Worm (Caenorhabditis elegans) whole organism, midembryonic: ENCODE results near the gene acd-4.
A peak's percentile ranks its signal among the peaks of the same experiment; 100 is the strongest.

Source experiments
- T22C8.4 ChIP-seq: fragments of 200-800 bp; sonication (Bioruptor generic); IDR thresholded peaks from 2 replicates; pipeline ENCODE4 v1.3.6; 2022; ENCODE audit warnings: missing genetic modification characterization, missing compliant biosample characterization
- cog-1 ChIP-seq: sonication (generic microtip); optimal IDR thresholded peaks from 2 replicates; lab custom pipeline; 2016; ENCODE audit warnings: missing genetic modification characterization, missing compliant biosample characterization
- flt-1 ChIP-seq: fragments of 200-800 bp; sonication (Bioruptor generic); IDR thresholded peaks from 2 replicates; pipeline ENCODE4 v1.3.6; 2022; ENCODE audit warnings: missing genetic modification characterization, missing compliant biosample characterization
- klf-2 ChIP-seq: fragments of 200-800 bp; sonication (Bioruptor generic); conservative IDR thresholded peaks from 2 replicates; pipeline ENCODE4 v1.3.6; 2022; ENCODE audit warnings: missing genetic modification reagents, missing genetic modification characterization, missing compliant biosample characterization
- med-1 ChIP-seq: sonication (generic microtip); optimal IDR thresholded peaks from 2 replicates; lab custom pipeline; 2017; ENCODE audit warnings: missing genetic modification characterization, mild to moderate bottlenecking, missing compliant biosample characterization, antibody characterized with exemption, missing genetic modification reagents; ENCODE audit not compliant: insufficient read depth
- ref-1 ChIP-seq: fragments of 200-800 bp; sonication (Bioruptor generic); conservative IDR thresholded peaks from 2 replicates; pipeline ENCODE4 v1.3.6; 2022; ENCODE audit warnings: missing genetic modification reagents, missing genetic modification characterization, missing compliant biosample characterization
- tab-1 ChIP-seq: fragments of 200-800 bp; sonication (Bioruptor generic); IDR thresholded peaks from 2 replicates; pipeline ENCODE4 v1.3.6; 2022; ENCODE audit warnings: missing genetic modification characterization, missing compliant biosample characterization
- ztf-23 ChIP-seq: fragments of 200-800 bp; sonication (Bioruptor generic); IDR thresholded peaks from 2 replicates; pipeline ENCODE4 v1.3.6; 2022; ENCODE audit warnings: missing genetic modification reagents, missing genetic modification characterization, missing compliant biosample characterization
- ztf-29 ChIP-seq: fragments of 200-800 bp; sonication (Bioruptor generic); IDR thresholded peaks from 2 replicates; pipeline ENCODE4 v1.3.6; 2022; ENCODE audit warnings: missing genetic modification reagents, missing genetic modification characterization, missing compliant biosample characterization

Gene acd-4

ce11 chrV:8629029-8629428 is 9.0 kb upstream of the acd-4 start, which contains the start of gene F41E6.12:
F41E6.12 (minus strand) TSS chrV:8629129.
- TF ChIP-seq tab-1 (GFP tag; lab: Robert Waterston, UW) (no peak), cog-1 (tag; lab: Kevin White, UChicago) (no peak), ztf-23 (no peak), ztf-29 (no peak), ref-1 (no peak), med-1 (GFP tag; lab: Kevin White, UChicago) (no peak), T22C8.4 (no peak), klf-2 (no peak), flt-1 (GFP tag; lab: Robert Waterston, UW) (no peak)

ce11 chrV:8631277-8631765 is 6.7 kb upstream of the acd-4 start, which contains the start of gene atg-18:
atg-18 (minus strand) TSS chrV:8631327.
- TF ChIP-seq T22C8.4: no peak
- TF ChIP-seq ztf-23: peak; percentile 68; the same call in 1 of the 2 replicates
- no peak for TF ChIP-seq ref-1
- no peak for TF ChIP-seq flt-1 (GFP tag; lab: Robert Waterston, UW)
- TF ChIP-seq tab-1 (GFP tag; lab: Robert Waterston, UW): no peak
- TF ChIP-seq med-1 (GFP tag; lab: Kevin White, UChicago): peak; percentile 78
- TF ChIP-seq klf-2: peak; percentile 51; the same call in 1 of the 2 replicates
- TF ChIP-seq ztf-29: peak; percentile 58; the same call in 1 of the 2 replicates
- TF ChIP-seq cog-1 (tag; lab: Kevin White, UChicago): peak; percentile 2

ce11 chrV:8632788-8633187 is 5.2 kb upstream of the acd-4 start:
- TF ChIP-seq ztf-23 (no peak), T22C8.4 (no peak), flt-1 (GFP tag; lab: Robert Waterston, UW) (no peak), tab-1 (GFP tag; lab: Robert Waterston, UW) (no peak), cog-1 (tag; lab: Kevin White, UChicago) (no peak), med-1 (GFP tag; lab: Kevin White, UChicago) (no peak), ztf-29 (no peak)

- TF ChIP-seq ztf-23 (no peak), ztf-29 (no peak), tab-1 (GFP tag; lab: Robert Waterston, UW) (no peak), ref-1 (no peak), T22C8.4 (no peak), flt-1 (GFP tag; lab: Robert Waterston, UW) (no peak), klf-2 (no peak), cog-1 (tag; lab: Kevin White, UChicago) (no peak), med-1 (GFP tag; lab: Kevin White, UChicago) (no peak)
Measured at ce11 chrV:8635575-8635974, 2.4 kb upstream of the acd-4 start, which contains the start of gene oac-29. oac-29 (minus strand) TSS chrV:8635675.

- no peak for TF ChIP-seq ref-1
- no peak for TF ChIP-seq cog-1 (tag; lab: Kevin White, UChicago)
- no peak for TF ChIP-seq klf-2
Measured at ce11 chrV:8636907-8637306, 1.1 kb upstream of the acd-4 start, which contains the start of gene grl-12. grl-12 (minus strand) TSS chrV:8637007.

ce11 chrV:8641266-8641665 is 3.2 kb downstream of the acd-4 start, which contains the start of gene F28A12.3:
F28A12.3 (minus strand) TSS chrV:8641366.
- TF ChIP-seq ref-1 (no peak), flt-1 (GFP tag; lab: Robert Waterston, UW) (no peak), tab-1 (GFP tag; lab: Robert Waterston, UW) (no peak), T22C8.4 (no peak), ztf-29 (no peak), ztf-23 (no peak), med-1 (GFP tag; lab: Kevin White, UChicago) (no peak), klf-2 (no peak), cog-1 (tag; lab: Kevin White, UChicago) (no peak)

- TF ChIP-seq ztf-23 (no peak), med-1 (GFP tag; lab: Kevin White, UChicago) (no peak)
Measured at ce11 chrV:8643093-8643492, 5.1 kb downstream of the acd-4 start, which contains the start of gene asp-13. asp-13 (minus strand) TSS chrV:8643193.

ce11 chrV:8648251-8648650 is 10.2 kb downstream of the acd-4 start:
- no peak for TF ChIP-seq tab-1 (GFP tag; lab: Robert Waterston, UW)
- no peak for TF ChIP-seq ref-1
- no peak for TF ChIP-seq ztf-23
- TF ChIP-seq ztf-29: no peak
- no peak for TF ChIP-seq klf-2
- no peak for TF ChIP-seq T22C8.4
- TF ChIP-seq med-1 (GFP tag; lab: Kevin White, UChicago): no peak
- no peak for TF ChIP-seq cog-1 (tag; lab: Kevin White, UChicago)
- TF ChIP-seq flt-1 (GFP tag; lab: Robert Waterston, UW): no peak

- no peak for TF ChIP-seq cog-1 (tag; lab: Kevin White, UChicago)
- TF ChIP-seq klf-2: no peak
- no peak for TF ChIP-seq T22C8.4
- TF ChIP-seq tab-1 (GFP tag; lab: Robert Waterston, UW): no peak
- no peak for TF ChIP-seq flt-1 (GFP tag; lab: Robert Waterston, UW)
- no peak for TF ChIP-seq ztf-29
- TF ChIP-seq ztf-23: no peak
- TF ChIP-seq med-1 (GFP tag; lab: Kevin White, UChicago): no peak
- no peak for TF ChIP-seq ref-1
Measured at ce11 chrV:8650365-8650764, 12.3 kb downstream of the acd-4 start.

- TF ChIP-seq cog-1 (tag; lab: Kevin White, UChicago) (no peak), tab-1 (GFP tag; lab: Robert Waterston, UW) (no peak), T22C8.4 (no peak), klf-2 (no peak), ref-1 (no peak), med-1 (GFP tag; lab: Kevin White, UChicago) (no peak)
Measured at ce11 chrV:8651007-8651711, 13.1 kb downstream of the acd-4 start.
